Fruit fly (Drosophila melanogaster) whole organism, embryonic: ENCODE results near the gene Pis.

ENCODE experiments used
- BEAF-32 ChIP-seq: fragments of 200-800 bp; sonication (Bioruptor generic); optimal IDR thresholded peaks from 3 replicates; lab custom pipeline; 2017; ENCODE audit warnings: missing biosample characterization, missing genetic modification characterization, mild to moderate bottlenecking, moderate library complexity, missing genetic modification reagents
- Blimp-1 ChIP-seq: fragments of 200-800 bp; sonication (Bioruptor generic); optimal IDR thresholded peaks from 3 replicates; lab custom pipeline; 2018; ENCODE audit warnings: missing biosample characterization, missing genetic modification characterization, mild to moderate bottlenecking, moderate library complexity, missing genetic modification reagents
- CG11085 ChIP-seq: fragments of 200-800 bp; sonication (Bioruptor generic); IDR thresholded peaks from 2 replicates; pipeline ENCODE4 v1.3.6; 2022; ENCODE audit warnings: missing biosample characterization, missing genetic modification characterization
- CG12219 ChIP-seq: fragments of 200-800 bp; sonication (Bioruptor generic); optimal IDR thresholded peaks from 3 replicates; lab custom pipeline; 2018; ENCODE audit warnings: missing biosample characterization, mild to moderate bottlenecking, missing genetic modification characterization
- CG13624 ChIP-seq: fragments of 200-800 bp; sonication (Bioruptor generic); optimal IDR thresholded peaks from 2 replicates; lab custom pipeline; 2016; ENCODE audit warnings: missing biosample characterization, missing genetic modification characterization
- CG15073 ChIP-seq: fragments of 200-800 bp; sonication (Bioruptor generic); optimal IDR thresholded peaks from 2 replicates; lab custom pipeline; 2016; ENCODE audit warnings: missing biosample characterization, missing genetic modification characterization
- CG1603 ChIP-seq: fragments of 200-800 bp; sonication (Bioruptor generic); optimal IDR thresholded peaks from 2 replicates; lab custom pipeline; 2019; ENCODE audit warnings: missing biosample characterization, mild to moderate bottlenecking, missing genetic modification characterization, moderate library complexity
- CG1647 ChIP-seq: fragments of 200-800 bp; sonication (Bioruptor generic); optimal IDR thresholded peaks from 3 replicates; lab custom pipeline; 2016; ENCODE audit warnings: missing biosample characterization, missing genetic modification characterization
- CG17385 ChIP-seq: fragments of 200-800 bp; sonication (Bioruptor generic); optimal IDR thresholded peaks from 3 replicates; lab custom pipeline; 2018; ENCODE audit warnings: missing biosample characterization, mild to moderate bottlenecking, missing genetic modification characterization
- CG31224 ChIP-seq: fragments of 200-800 bp; sonication (Bioruptor generic); IDR thresholded peaks from 2 replicates; pipeline ENCODE4 v1.3.6; 2022; ENCODE audit warnings: missing biosample characterization, missing genetic modification characterization
- CG3281 ChIP-seq: fragments of 200-800 bp; sonication (Bioruptor generic); optimal IDR thresholded peaks from 3 replicates; lab custom pipeline; 2017; ENCODE audit warnings: missing biosample characterization, mild to moderate bottlenecking, missing genetic modification characterization
- CG34376 ChIP-seq: fragments of 200-800 bp; sonication (Bioruptor generic); optimal IDR thresholded peaks from 2 replicates; lab custom pipeline; 2018; ENCODE audit warnings: missing biosample characterization, mild to moderate bottlenecking, missing genetic modification characterization
- CG42726 ChIP-seq: fragments of 200-800 bp; sonication (Bioruptor generic); IDR thresholded peaks from 2 replicates; pipeline ENCODE4 v1.3.6; 2022; ENCODE audit warnings: missing biosample characterization, missing genetic modification characterization; ENCODE audit not compliant: partially characterized antibody
- CG4360 ChIP-seq: fragments of 200-800 bp; sonication (Bioruptor generic); IDR thresholded peaks from 2 replicates; pipeline ENCODE4 v1.3.6; 2022; ENCODE audit warnings: missing biosample characterization, missing genetic modification characterization
- CG5953 ChIP-seq: fragments of 200-800 bp; sonication (Bioruptor generic); IDR thresholded peaks from 2 replicates; pipeline ENCODE4 v1.3.6; 2022; ENCODE audit warnings: missing biosample characterization, missing genetic modification characterization
- CG8944 ChIP-seq: fragments of 200-800 bp; sonication (Bioruptor generic); optimal IDR thresholded peaks from 3 replicates; lab custom pipeline; 2016; ENCODE audit warnings: missing biosample characterization, missing genetic modification characterization
- CHES-1-like ChIP-seq: fragments of 200-800 bp; sonication (Bioruptor generic); optimal IDR thresholded peaks from 2 replicates; lab custom pipeline; 2016; ENCODE audit warnings: missing biosample characterization, missing genetic modification characterization
- CTCF ChIP-seq: fragments of 200-800 bp; sonication (Bioruptor generic); optimal IDR thresholded peaks from 2 replicates; lab custom pipeline; 2017; ENCODE audit warnings: missing biosample characterization, mild to moderate bottlenecking, missing genetic modification characterization, moderate library complexity
- Dip3 ChIP-seq: fragments of 200-800 bp; sonication (Bioruptor generic); optimal IDR thresholded peaks from 3 replicates; lab custom pipeline; 2016; ENCODE audit warnings: missing biosample characterization, missing genetic modification characterization
- Fer1 ChIP-seq: fragments of 200-800 bp; sonication (Bioruptor generic); optimal IDR thresholded peaks from 2 replicates; lab custom pipeline; 2017; ENCODE audit warnings: missing biosample characterization, mild to moderate bottlenecking, missing genetic modification characterization
- Gug ChIP-seq: fragments of 200-800 bp; sonication (Bioruptor generic); IDR thresholded peaks from 4 replicates; pipeline ENCODE4 v1.3.6; 2022; ENCODE audit warnings: missing biosample characterization, missing genetic modification characterization
- H15 ChIP-seq: fragments of 200-800 bp; sonication (Bioruptor generic); IDR thresholded peaks from 3 replicates; pipeline ENCODE4 v1.3.6; 2022; ENCODE audit warnings: missing biosample characterization, missing genetic modification characterization
- H2.0 ChIP-seq: fragments of 200-800 bp; sonication (Bioruptor generic); IDR thresholded peaks from 2 replicates; pipeline ENCODE4 v1.3.6; 2022; ENCODE audit warnings: missing biosample characterization, missing genetic modification characterization
- Hmx ChIP-seq: fragments of 200-800 bp; sonication (Bioruptor generic); optimal IDR thresholded peaks from 2 replicates; lab custom pipeline; 2016; ENCODE audit warnings: missing biosample characterization, missing genetic modification characterization
- MTF-1 ChIP-seq: fragments of 200-800 bp; sonication (Bioruptor generic); optimal IDR thresholded peaks from 2 replicates; lab custom pipeline; 2018; ENCODE audit warnings: missing biosample characterization, mild to moderate bottlenecking, missing genetic modification characterization, borderline replicate concordance
- Mad ChIP-seq: fragments of 200-800 bp; sonication (Bioruptor generic); optimal IDR thresholded peaks from 2 replicates; lab custom pipeline; 2016; ENCODE audit warnings: missing biosample characterization, missing genetic modification characterization
- Max ChIP-seq: fragments of 200-800 bp; sonication (Bioruptor generic); optimal IDR thresholded peaks from 2 replicates; lab custom pipeline; 2016; ENCODE audit warnings: missing biosample characterization, mild to moderate bottlenecking, missing genetic modification characterization
- NK7.1 ChIP-seq: fragments of 200-800 bp; sonication (Bioruptor generic); optimal IDR thresholded peaks from 3 replicates; lab custom pipeline; 2016; ENCODE audit warnings: missing biosample characterization, missing genetic modification characterization
- Oli ChIP-seq: fragments of 200-800 bp; sonication (Bioruptor generic); optimal IDR thresholded peaks from 2 replicates; lab custom pipeline; 2018; ENCODE audit warnings: missing biosample characterization, mild to moderate bottlenecking, missing genetic modification characterization, moderate library complexity
- Sin3A ChIP-seq: fragments of >200 bp; optimal IDR thresholded peaks from 2 replicates; lab custom pipeline; 2018
- ac ChIP-seq: fragments of 200-800 bp; sonication (Bioruptor generic); optimal IDR thresholded peaks from 3 replicates; lab custom pipeline; 2017; ENCODE audit warnings: missing biosample characterization, mild to moderate bottlenecking, missing genetic modification characterization
- br ChIP-seq: fragments of >200 bp; optimal IDR thresholded peaks from 2 replicates; lab custom pipeline; 2017
- bsh ChIP-seq, 2 experiments: fragments of 200-800 bp; sonication (Bioruptor generic); optimal IDR thresholded peaks; 2 replicates each; lab custom pipeline; 2017 to 2018; ENCODE audit warnings: mild to moderate bottlenecking in 2 of 2, missing biosample characterization in 2 of 2, missing genetic modification characterization in 2 of 2, moderate library complexity in 1 of 2
- cato ChIP-seq: fragments of 200-800 bp; sonication (Bioruptor generic); optimal IDR thresholded peaks from 2 replicates; lab custom pipeline; 2016; ENCODE audit warnings: missing biosample characterization, missing genetic modification characterization, borderline replicate concordance
- chn ChIP-seq: fragments of 200-800 bp; sonication (Bioruptor generic); optimal IDR thresholded peaks from 2 replicates; lab custom pipeline; 2016; ENCODE audit warnings: missing biosample characterization, missing genetic modification characterization
- dm ChIP-seq: fragments of 200-800 bp; sonication (Bioruptor generic); optimal IDR thresholded peaks from 3 replicates; lab custom pipeline; 2016; ENCODE audit warnings: missing biosample characterization, missing genetic modification characterization
- gt ChIP-seq: fragments of 200-800 bp; sonication (Bioruptor generic); IDR thresholded peaks from 2 replicates; pipeline ENCODE4 v1.3.6; 2022; ENCODE audit warnings: missing biosample characterization, missing genetic modification characterization
- h ChIP-seq: fragments of >200 bp; optimal IDR thresholded peaks from 2 replicates; lab custom pipeline; 2017
- lbe ChIP-seq: fragments of 200-800 bp; sonication (Bioruptor generic); optimal IDR thresholded peaks from 2 replicates; lab custom pipeline; 2016; ENCODE audit warnings: missing biosample characterization, mild to moderate bottlenecking, missing genetic modification characterization
- lmd ChIP-seq: fragments of 200-800 bp; sonication (Bioruptor generic); IDR thresholded peaks from 2 replicates; pipeline ENCODE4 v1.3.6; 2022; ENCODE audit warnings: missing biosample characterization, missing genetic modification characterization
- nerfin-1 ChIP-seq: fragments of 200-800 bp; sonication (Bioruptor generic); optimal IDR thresholded peaks from 3 replicates; lab custom pipeline; 2019; ENCODE audit warnings: missing biosample characterization, mild to moderate bottlenecking, missing genetic modification characterization, moderate library complexity
- nmo ChIP-seq: fragments of 200-800 bp; sonication (Bioruptor generic); optimal IDR thresholded peaks from 2 replicates; lab custom pipeline; 2018; ENCODE audit warnings: missing biosample characterization, mild to moderate bottlenecking, missing genetic modification characterization, moderate library complexity
- pnt ChIP-seq: fragments of 200-800 bp; sonication (Bioruptor generic); optimal IDR thresholded peaks from 3 replicates; lab custom pipeline; 2016; ENCODE audit warnings: missing biosample characterization, missing genetic modification characterization
- psq ChIP-seq: fragments of 200-800 bp; sonication (Bioruptor generic); optimal IDR thresholded peaks from 2 replicates; lab custom pipeline; 2017; ENCODE audit warnings: missing biosample characterization, missing genetic modification characterization
- ranshi ChIP-seq: fragments of 200-800 bp; sonication (Bioruptor generic); IDR thresholded peaks from 2 replicates; pipeline ENCODE4 v1.3.6; 2022; ENCODE audit warnings: missing biosample characterization, missing genetic modification characterization
- slbo ChIP-seq: fragments of 200-800 bp; sonication (Bioruptor generic); IDR thresholded peaks from 2 replicates; pipeline ENCODE4 v1.3.6; 2022; ENCODE audit warnings: missing biosample characterization, missing genetic modification characterization
- sob ChIP-seq: fragments of 200-800 bp; sonication (Bioruptor generic); IDR thresholded peaks from 2 replicates; pipeline ENCODE4 v1.3.6; 2022; ENCODE audit warnings: missing biosample characterization, missing genetic modification characterization
- stc ChIP-seq: fragments of 200-800 bp; sonication (Bioruptor generic); IDR thresholded peaks from 2 replicates; pipeline ENCODE4 v1.3.6; 2022; ENCODE audit warnings: missing biosample characterization, missing genetic modification characterization
- sug ChIP-seq: fragments of 200-800 bp; optimal IDR thresholded peaks from 2 replicates; lab custom pipeline; 2019; ENCODE audit warnings: missing biosample characterization, mild to moderate bottlenecking, missing genetic modification characterization, moderate library complexity
- twi ChIP-seq: fragments of 200-800 bp; optimal IDR thresholded peaks from 2 replicates; lab custom pipeline; 2019; ENCODE audit warnings: missing biosample characterization, mild to moderate bottlenecking, missing genetic modification characterization, moderate library complexity
- unc-4 ChIP-seq: fragments of 200-800 bp; sonication (Bioruptor generic); IDR thresholded peaks from 2 replicates; pipeline ENCODE4 v1.3.6; 2022; ENCODE audit warnings: missing biosample characterization, missing genetic modification characterization; ENCODE audit not compliant: partially characterized antibody
- usp ChIP-seq: fragments of >200 bp; optimal IDR thresholded peaks from 2 replicates; lab custom pipeline; 2017; ENCODE audit warnings: missing biosample characterization, missing genetic modification characterization

Pis gene

DNA sequence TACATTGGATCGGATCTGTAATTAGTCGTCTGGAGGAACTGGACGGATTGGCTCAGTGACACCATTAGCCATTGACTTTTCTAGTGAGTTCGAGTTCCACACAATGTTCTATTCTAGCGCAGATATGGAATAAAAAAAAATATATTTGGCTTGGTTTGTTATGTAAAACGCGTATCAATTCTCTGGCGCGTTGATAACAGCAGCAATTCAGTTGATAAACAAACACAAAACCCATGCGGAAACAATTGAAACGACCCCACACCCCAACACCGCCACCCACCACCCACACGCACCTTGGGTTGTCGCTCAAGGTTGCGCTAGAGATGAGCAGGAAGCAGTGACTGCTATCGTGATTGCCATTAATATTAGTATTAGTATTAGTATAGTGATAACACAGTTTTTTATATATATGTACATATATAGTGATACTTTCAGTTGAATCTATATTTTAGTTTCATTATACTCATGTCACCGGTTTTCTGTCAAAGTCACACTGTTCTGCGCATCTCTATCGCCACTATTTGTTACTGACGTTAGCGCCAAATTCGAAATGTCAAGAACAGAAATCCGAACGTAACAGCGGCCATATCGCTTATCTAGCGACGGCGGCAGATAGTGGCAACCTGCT, 5.9 kb downstream of the Pis start (continued):
- TF ChIP-seq gt (peak; percentile 80), chn (GFP tag; lab: Kevin White, UChicago) (peak; percentile 87), pnt (GFP tag; lab: Kevin White, UChicago) (peak; percentile 63), nmo (GFP tag; lab: Kevin White, UChicago) (peak; percentile 89), MTF-1 (peak; percentile 85), NK7.1 (GFP tag; lab: Kevin White, UChicago) (peak; percentile 34), cato (GFP tag; lab: Kevin White, UChicago) (peak; percentile 78), Mad (peak; percentile 62), CG15073 (GFP tag; lab: Kevin White, UChicago) (peak; percentile 43), Hmx (peak; percentile 57), CG31224 (GFP tag; lab: Robert Waterston, UW) (peak; percentile 90), CG12219 (GFP tag; lab: Kevin White, UChicago) (peak; percentile 83), CG11085 (GFP tag; lab: Robert Waterston, UW) (peak; percentile 91), ac (GFP tag; lab: Kevin White, UChicago) (no peak), Oli (tag; lab: Kevin White, UChicago) (peak; percentile 90), Blimp-1 (GFP tag; lab: Kevin White, UChicago) (peak; percentile 87), CG3281 (GFP tag; lab: Kevin White, UChicago) (peak; percentile 94), BEAF-32 (GFP tag; lab: Kevin White, UChicago) (peak; percentile 67), br (no peak), CG1603 (tag; lab: Kevin White, UChicago) (peak; percentile 88), CG5953 (GFP tag; lab: Robert Waterston, UW) (peak; percentile 87), usp (GFP tag; lab: Kevin White, UChicago) (no peak), CG34376 (GFP tag; lab: Kevin White, UChicago) (peak; percentile 91), lbe (GFP tag; lab: Kevin White, UChicago) (peak; percentile 66), nerfin-1 (tag; lab: Kevin White, UChicago) (peak; percentile 83), CTCF (peak; percentile 29), CG8944 (peak; percentile 14), CG42726 (GFP tag; lab: Robert Waterston, UW) (0 out of 2 replicates have a peak, but pooled peaks have one; percentile 42), CG17385 (GFP tag; lab: Kevin White, UChicago) (peak; percentile 85), psq (GFP tag; lab: Kevin White, UChicago) (peak; percentile 63), h (lab: Kevin White, UChicago) (no peak), H2.0 (GFP tag; lab: Robert Waterston, UW) (peak; percentile 93), CG13624 (peak; percentile 67), CG1647 (GFP tag; lab: Kevin White, UChicago) (peak; percentile 68), bsh (GFP tag; optimal IDR thresholded peaks at IDR 0.05; lab: Kevin White, UChicago) (peak; percentile 47 to 89), Max (GFP tag; lab: Kevin White, UChicago) (peak; percentile 84), slbo (GFP tag; lab: Robert Waterston, UW) (peak; percentile 96), ranshi (peak; percentile 94), dm (GFP tag; lab: Kevin White, UChicago) (no peak), twi (peak; percentile 69), Sin3A (lab: Kevin White, UChicago) (no peak), CG4360 (GFP tag; lab: Robert Waterston, UW) (no peak; the same call in 1 of the 2 replicates), Gug (GFP tag; lab: Robert Waterston, UW) (peak; percentile 90), sug (tag; lab: Kevin White, UChicago) (peak; percentile 96), lmd (peak; percentile 94), stc (GFP tag; lab: Robert Waterston, UW) (peak; percentile 94), unc-4 (GFP tag; lab: Robert Waterston, UW) (peak; percentile 33), H15 (GFP tag; lab: Robert Waterston, UW) (peak; percentile 94), CHES-1-like (GFP tag; lab: Kevin White, UChicago) (no peak), Fer1 (GFP tag; lab: Kevin White, UChicago) (peak; percentile 96), Dip3 (peak; percentile 72), sob (GFP tag; lab: Robert Waterston, UW) (peak; percentile 97)
